Worm (Caenorhabditis elegans) whole organism, L4 larva: ENCODE data around the gene hcp-2.

Experiments
- F49E8.2 ChIP-seq: sonication (generic microtip); optimal IDR thresholded peaks from 2 replicates; lab custom pipeline; 2016; ENCODE audit warnings: missing compliant biosample characterization, mild to moderate bottlenecking, missing genetic modification characterization, borderline replicate concordance
- R02D3.7 ChIP-seq: fragments of 150-350 bp; sonication (generic microtip); optimal IDR thresholded peaks from 3 replicates; lab custom pipeline; 2014; ENCODE audit warnings: missing biosample characterization, missing genetic modification characterization
- Y48G9A.11 ChIP-seq: fragments of 200-800 bp; sonication (Bioruptor generic); IDR thresholded peaks from 2 replicates; pipeline ENCODE4 v1.3.6; 2022; ENCODE audit warnings: missing genetic modification reagents, missing genetic modification characterization, missing compliant biosample characterization
- Y75B8A.6 ChIP-seq: fragments of 200-800 bp; sonication (Bioruptor generic); IDR thresholded peaks from 2 replicates; pipeline ENCODE4 v1.3.6; 2022; ENCODE audit warnings: missing genetic modification reagents, missing genetic modification characterization, missing compliant biosample characterization
- aha-1 ChIP-seq: fragments of 150-350 bp; peaks from one replicate; lab custom pipeline; 2014; ENCODE audit warnings: missing biosample characterization, missing genetic modification characterization
- ceh-20 ChIP-seq: fragments of 200-800 bp; sonication (Bioruptor generic); IDR thresholded peaks from 2 replicates; pipeline ENCODE4 v1.3.6; 2022; ENCODE audit warnings: missing genetic modification reagents, missing genetic modification characterization, missing compliant biosample characterization
- ceh-32 ChIP-seq: sonication (generic microtip); optimal IDR thresholded peaks from 2 replicates; lab custom pipeline; 2016; ENCODE audit warnings: mild to moderate bottlenecking, missing genetic modification characterization, missing compliant biosample characterization; ENCODE audit not compliant: poor library complexity
- cey-2 ChIP-seq: sonication (generic microtip); optimal IDR thresholded peaks from 3 replicates; lab custom pipeline; 2017; ENCODE audit warnings: missing genetic modification characterization, mild to moderate bottlenecking, missing compliant biosample characterization, antibody characterized with exemption, borderline replicate concordance; ENCODE audit not compliant: insufficient read depth
- daf-12 ChIP-seq: fragments of 150-350 bp; optimal IDR thresholded peaks from 2 replicates; lab custom pipeline; 2014; ENCODE audit warnings: missing biosample characterization, missing genetic modification reagents, missing genetic modification characterization
- dmd-6 ChIP-seq: fragments of 200-800 bp; sonication (Bioruptor generic); IDR thresholded peaks from 2 replicates; pipeline ENCODE4 v1.3.6; 2022; ENCODE audit warnings: missing genetic modification reagents, missing genetic modification characterization, missing compliant biosample characterization
- dpl-1 ChIP-seq: fragments of 150-350 bp; optimal IDR thresholded peaks from 2 replicates; lab custom pipeline; 2014; ENCODE audit warnings: missing biosample characterization, missing genetic modification reagents, missing genetic modification characterization
- egl-43 ChIP-seq: fragments of 200-800 bp; sonication (Bioruptor generic); IDR thresholded peaks from 2 replicates; pipeline ENCODE4 v1.3.6; 2022; ENCODE audit warnings: missing genetic modification reagents, missing genetic modification characterization, missing compliant biosample characterization
- hlh-11 ChIP-seq: fragments of 200-800 bp; sonication (Bioruptor generic); optimal IDR thresholded peaks from 2 replicates; lab custom pipeline; 2018; ENCODE audit warnings: mild to moderate bottlenecking, missing genetic modification characterization, missing compliant biosample characterization
- lin-1 ChIP-seq: fragments of 200-800 bp; sonication (Bioruptor generic); IDR thresholded peaks from 2 replicates; pipeline ENCODE4 v1.3.6; 2022; ENCODE audit warnings: missing genetic modification reagents, missing genetic modification characterization, missing compliant biosample characterization
- lin-38 ChIP-seq: fragments of 200-800 bp; sonication (Bioruptor generic); IDR thresholded peaks from 2 replicates; pipeline ENCODE4 v1.3.6; 2022; ENCODE audit warnings: missing genetic modification reagents, missing genetic modification characterization, missing compliant biosample characterization
- mep-1 ChIP-seq: fragments of 150-350 bp; sonication (generic microtip); optimal IDR thresholded peaks from 3 replicates; lab custom pipeline; 2014; ENCODE audit warnings: missing biosample characterization, missing genetic modification characterization
- nhr-25 ChIP-seq: sonication (generic microtip); optimal IDR thresholded peaks from 2 replicates; lab custom pipeline; 2017; ENCODE audit warnings: missing genetic modification characterization, mild to moderate bottlenecking, missing compliant biosample characterization, antibody characterized with exemption, moderate library complexity, borderline replicate concordance; ENCODE audit not compliant: insufficient read depth
- nhr-28 ChIP-seq: fragments of 150-350 bp; optimal IDR thresholded peaks from 2 replicates; lab custom pipeline; 2014; ENCODE audit warnings: missing biosample characterization, missing genetic modification characterization
- nhr-42 ChIP-seq: fragments of 200-800 bp; sonication (Bioruptor generic); IDR thresholded peaks from 2 replicates; pipeline ENCODE4 v1.3.6; 2022; ENCODE audit warnings: missing genetic modification characterization, missing compliant biosample characterization
- php-3 ChIP-seq: fragments of 200-800 bp; sonication (Bioruptor generic); IDR thresholded peaks from 2 replicates; pipeline ENCODE4 v1.3.6; 2022; ENCODE audit warnings: missing genetic modification reagents, missing genetic modification characterization, missing compliant biosample characterization
- pqm-1 ChIP-seq: sonication (generic microtip); optimal IDR thresholded peaks from 2 replicates; lab custom pipeline; 2017; ENCODE audit warnings: missing biosample characterization, missing genetic modification characterization
- sdz-12 ChIP-seq: fragments of 200-800 bp; sonication (Bioruptor generic); optimal IDR thresholded peaks from 2 replicates; lab custom pipeline; 2018; ENCODE audit warnings: mild to moderate bottlenecking, missing genetic modification characterization, missing compliant biosample characterization
- snpc-1.2 ChIP-seq: fragments of 200-800 bp; sonication (Bioruptor generic); IDR thresholded peaks from 2 replicates; pipeline ENCODE4 v1.3.6; 2022; ENCODE audit warnings: missing genetic modification reagents, missing genetic modification characterization, missing compliant biosample characterization
- tag-97 ChIP-seq: fragments of 200-800 bp; sonication (Bioruptor generic); IDR thresholded peaks from 2 replicates; pipeline ENCODE4 v1.3.6; 2022; ENCODE audit warnings: missing genetic modification characterization, missing compliant biosample characterization
- tra-1 ChIP-seq: fragments of 200-800 bp; sonication (Bioruptor generic); IDR thresholded peaks from 2 replicates; pipeline ENCODE4 v1.3.6; 2022; ENCODE audit warnings: missing genetic modification reagents, missing genetic modification characterization, missing compliant biosample characterization
- unc-39 ChIP-seq: sonication (generic microtip); optimal IDR thresholded peaks from 2 replicates; lab custom pipeline; 2017; ENCODE audit warnings: missing biosample characterization, missing genetic modification characterization
- unc-62 ChIP-seq, 3 experiments: fragments of 150-350 bp in 1 of 3; sonication (generic microtip); optimal IDR thresholded peaks in 2 of 3; peaks in 1 of 3; 1 replicate in 1 of 3; 2 replicates in 2 of 3; lab custom pipeline; 2014 to 2017; ENCODE audit warnings: missing biosample characterization in 3 of 3, missing genetic modification characterization in 3 of 3, missing genetic modification reagents in 3 of 3, missing genotype in 1 of 3
- zag-1 ChIP-seq: fragments of 150-350 bp; optimal IDR thresholded peaks from 2 replicates; lab custom pipeline; 2014; ENCODE audit warnings: missing biosample characterization, missing genetic modification characterization
- zfp-2 ChIP-seq: sonication (generic microtip); optimal IDR thresholded peaks from 2 replicates; lab custom pipeline; 2016; ENCODE audit warnings: mild to moderate bottlenecking, missing genetic modification characterization, missing compliant biosample characterization
- zfp-3 ChIP-seq: fragments of 200-800 bp; sonication (Bioruptor generic); conservative IDR thresholded peaks from 2 replicates; pipeline ENCODE4 v1.3.6; 2022; ENCODE audit warnings: missing genetic modification reagents, missing genetic modification characterization, missing compliant biosample characterization
- zip-11 ChIP-seq: fragments of 200-800 bp; sonication (Bioruptor generic); IDR thresholded peaks from 2 replicates; pipeline ENCODE4 v1.3.6; 2022; ENCODE audit warnings: missing genetic modification characterization, missing compliant biosample characterization
- zip-2 ChIP-seq: fragments of 150-350 bp; optimal IDR thresholded peaks from 2 replicates; lab custom pipeline; 2014; ENCODE audit warnings: missing biosample characterization, missing genetic modification characterization

The hcp-2 gene

DNA sequence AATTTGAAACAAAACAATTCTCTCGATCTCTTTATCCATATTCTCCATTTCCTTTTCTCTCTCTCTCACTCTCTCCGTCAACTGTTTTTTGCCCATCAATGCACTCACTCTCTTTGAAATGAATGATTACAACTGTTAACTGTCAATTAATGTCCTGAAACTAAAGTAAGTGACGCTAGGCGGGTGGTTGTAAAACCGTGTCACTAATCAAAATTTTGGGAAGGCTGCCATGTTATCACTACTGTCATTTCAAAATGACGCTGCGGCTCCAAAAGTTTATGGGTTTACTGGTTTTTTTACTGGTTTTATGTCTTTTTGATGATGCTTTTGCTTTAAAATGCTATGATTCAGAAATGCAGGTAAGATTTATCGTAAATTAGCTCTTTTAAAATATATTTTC is 33.5 kb downstream of the hcp-2 start, which contains the start of gene ZK287.9:
Gene ZK287.9 (plus strand): TSS at position 192 of the 400 bp plus-strand sequence.
- TF ChIP-seq pqm-1 (peak; percentile 53), zfp-2 (no peak), aha-1 (tag; lab: Kevin White, UChicago) (no peak), daf-12 (no peak), ceh-32 (no peak), hlh-11 (tag; lab: Kevin White, UChicago) (peak; percentile 70), lin-38 (no peak), ceh-20 (GFP tag; lab: Robert Waterston, UW) (0 out of 2 replicates have a peak, but pooled peaks have one; percentile 49), php-3 (peak; percentile 83), nhr-25 (tag; lab: Kevin White, UChicago) (no peak), tra-1 (GFP tag; lab: Robert Waterston, UW) (peak; percentile 58; the same call in 1 of the 2 replicates), unc-62 (GFP tag; optimal IDR thresholded peaks at IDR 0.05 in 1 of 2; lab: Kevin White, UChicago) (peak in 1 of 2 experiments; percentile 49), unc-62 (tag; optimal IDR thresholded peaks at IDR 0.05; lab: Kevin White, UChicago) (no peak), lin-1 (no peak), cey-2 (tag; lab: Kevin White, UChicago) (no peak), nhr-28 (tag; lab: Kevin White, UChicago) (peak; percentile 43), dmd-6 (GFP tag; lab: Robert Waterston, UW) (peak; percentile 76), zag-1 (tag; lab: Kevin White, UChicago) (no peak), zip-2 (no peak)

DNA sequence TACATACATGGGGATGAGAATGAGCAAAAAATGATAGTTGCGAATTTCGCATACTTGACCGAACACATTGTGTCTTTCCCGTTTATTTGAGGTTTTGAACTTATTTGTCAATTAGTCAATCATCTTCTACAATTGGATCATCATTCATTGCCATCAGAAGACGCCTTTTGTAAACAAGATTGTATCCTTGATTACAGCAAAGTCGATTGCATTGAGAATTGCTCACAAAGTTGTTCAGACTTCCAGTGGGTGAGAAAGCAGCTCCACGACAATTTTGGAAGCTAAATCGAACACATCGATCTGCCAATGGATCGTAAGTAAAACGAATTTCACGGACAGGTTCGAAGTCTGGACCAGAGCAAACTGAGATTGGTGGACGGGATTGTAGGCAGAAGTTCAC is 34.6 kb downstream of the hcp-2 start:
- TF ChIP-seq tag-97 (GFP tag; lab: Robert Waterston, UW) (no peak), unc-62 (GFP tag; optimal IDR thresholded peaks at IDR 0.05 in 1 of 2; lab: Kevin White, UChicago) (peak in 1 of 2 experiments; percentile 91), unc-62 (tag; optimal IDR thresholded peaks at IDR 0.05; lab: Kevin White, UChicago) (no peak)

DNA sequence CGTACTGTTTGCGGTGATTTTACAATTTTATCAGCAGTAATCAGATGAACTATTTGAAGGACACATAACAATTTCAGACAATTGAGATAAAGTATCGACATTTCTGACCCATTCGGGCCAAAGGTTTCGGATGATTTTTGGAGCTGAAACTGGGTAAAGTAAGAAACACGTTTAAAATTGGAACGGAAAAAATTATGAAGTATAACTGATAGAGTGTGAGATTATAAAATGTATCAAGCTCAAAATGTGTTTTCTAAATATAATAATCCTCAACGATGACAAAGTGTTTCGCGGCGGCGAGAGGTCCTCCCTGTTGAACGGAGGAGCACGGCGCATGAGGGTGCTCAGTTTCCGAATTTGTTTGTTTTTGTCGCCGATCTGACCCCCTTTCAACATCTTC is 39.9 kb downstream of the hcp-2 start, which contains the start of gene ZK287.4:
Gene ZK287.4 (minus strand): TSS at position 101 of the 400 bp plus-strand sequence.
- no peak for TF ChIP-seq R02D3.7 (tag; lab: Kevin White, UChicago)
- peak; percentile 56 for TF ChIP-seq aha-1 (tag; lab: Kevin White, UChicago)
- no peak for TF ChIP-seq nhr-42 (GFP tag; lab: Robert Waterston, UW)
- TF ChIP-seq unc-39 (tag; lab: Kevin White, UChicago): no peak

DNA sequence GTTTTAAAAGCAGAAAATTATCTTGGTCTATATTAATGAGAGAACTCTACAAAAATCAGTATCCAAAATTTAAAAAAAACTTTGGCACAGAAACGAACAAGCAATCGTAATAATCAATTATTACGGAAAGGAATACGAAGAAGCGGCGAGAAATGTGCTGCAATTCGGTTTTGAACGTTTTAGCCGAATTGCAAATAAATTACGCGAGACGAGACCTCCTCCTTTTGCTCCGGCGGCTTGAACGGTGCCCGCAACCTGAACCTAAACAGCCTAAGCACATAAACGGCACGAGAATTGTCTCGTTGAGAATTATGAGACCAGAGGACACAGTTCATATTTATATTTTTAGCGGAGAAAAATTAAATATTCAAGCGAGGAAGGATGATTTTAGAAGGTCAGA is 43.7 kb downstream of the hcp-2 start:
- TF ChIP-seq mep-1 (tag; lab: Kevin White, UChicago) (no peak), sdz-12 (GFP tag; lab: Kevin White, UChicago) (no peak), Y75B8A.6 (GFP tag; lab: Robert Waterston, UW) (0 out of 2 replicates have a peak, but pooled peaks have one; percentile 15), Y48G9A.11 (no peak), F49E8.2 (tag; lab: Kevin White, UChicago) (peak; percentile 27), snpc-1.2 (GFP tag; lab: Robert Waterston, UW) (no peak), zip-11 (no peak), zfp-3 (GFP tag; lab: Robert Waterston, UW) (no peak)

DNA sequence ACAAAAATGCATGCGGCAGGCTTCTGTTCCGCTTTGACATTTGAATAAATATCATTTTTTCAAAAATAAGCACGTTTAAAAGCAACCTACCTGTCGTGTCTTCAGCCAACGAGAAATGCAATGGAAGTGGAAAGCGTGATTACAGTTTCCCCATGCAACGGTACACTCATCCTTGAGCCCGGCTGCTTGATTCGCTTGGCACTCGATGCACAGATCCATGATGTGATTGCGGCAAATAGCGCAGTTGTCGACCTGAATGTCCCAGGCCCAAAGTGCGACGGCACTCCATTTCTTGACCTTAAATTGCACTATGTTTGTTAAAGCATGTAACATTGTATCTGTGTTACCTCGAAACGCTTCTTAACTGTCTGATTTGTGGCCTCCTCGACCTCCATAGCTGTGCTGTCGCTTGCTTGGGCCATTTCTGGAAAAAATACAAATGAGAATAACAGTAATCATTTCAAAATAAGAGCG is 44.5 kb downstream of the hcp-2 start, which contains the start of gene rbx-1:
Gene rbx-1 (minus strand): TSS at position 424 of the 474 bp plus-strand sequence.
- no peak for TF ChIP-seq dpl-1 (GFP tag; lab: Kevin White, UChicago)
- 0 out of 2 replicates have a peak, but pooled peaks have one; percentile 39 for TF ChIP-seq egl-43 (GFP tag; lab: Robert Waterston, UW)
